Fruit fly (Drosophila melanogaster) whole organism, embryonic: ENCODE measurements around the gene Cralbp.

ENCODE experiments used
- Ada2b ChIP-seq: fragments of 200-800 bp; sonication (Bioruptor generic); IDR thresholded peaks from 2 replicates; pipeline ENCODE4 v1.3.6; 2022; ENCODE audit warnings: missing biosample characterization, missing genetic modification characterization
- Antp ChIP-seq: fragments of 200-800 bp; sonication (Bioruptor generic); optimal IDR thresholded peaks from 3 replicates; lab custom pipeline; 2016; ENCODE audit warnings: missing biosample characterization, missing genetic modification characterization
- Atf3 ChIP-seq: fragments of 200-800 bp; sonication (Bioruptor generic); optimal IDR thresholded peaks from 3 replicates; lab custom pipeline; 2016; ENCODE audit warnings: missing biosample characterization, missing genetic modification characterization
- Blimp-1 ChIP-seq: fragments of 200-800 bp; sonication (Bioruptor generic); optimal IDR thresholded peaks from 3 replicates; lab custom pipeline; 2018; ENCODE audit warnings: missing biosample characterization, missing genetic modification characterization, mild to moderate bottlenecking, moderate library complexity, missing genetic modification reagents
- CG10565 ChIP-seq: fragments of 200-800 bp; sonication (Bioruptor generic); optimal IDR thresholded peaks from 3 replicates; lab custom pipeline; 2016; ENCODE audit warnings: missing biosample characterization, mild to moderate bottlenecking, missing genetic modification characterization
- CG11085 ChIP-seq: fragments of 200-800 bp; sonication (Bioruptor generic); IDR thresholded peaks from 2 replicates; pipeline ENCODE4 v1.3.6; 2022; ENCODE audit warnings: missing biosample characterization, missing genetic modification characterization
- CG12942 ChIP-seq: fragments of 200-800 bp; sonication (Bioruptor generic); optimal IDR thresholded peaks from 3 replicates; lab custom pipeline; 2016; ENCODE audit warnings: missing biosample characterization, missing genetic modification characterization
- CG15601 ChIP-seq: fragments of 200-800 bp; sonication (Bioruptor generic); optimal IDR thresholded peaks from 3 replicates; lab custom pipeline; 2019; ENCODE audit warnings: missing biosample characterization, mild to moderate bottlenecking, missing genetic modification characterization, moderate library complexity
- CG1602 ChIP-seq: fragments of 200-800 bp; sonication (Bioruptor generic); optimal IDR thresholded peaks from 3 replicates; lab custom pipeline; 2016; ENCODE audit warnings: missing biosample characterization, missing genetic modification characterization
- CG17829 ChIP-seq: fragments of 200-800 bp; optimal IDR thresholded peaks from 2 replicates; lab custom pipeline; 2019; ENCODE audit warnings: missing biosample characterization, mild to moderate bottlenecking, missing genetic modification characterization, moderate library complexity
- CG1832 ChIP-seq: fragments of 200-800 bp; sonication (Bioruptor generic); optimal IDR thresholded peaks from 2 replicates; lab custom pipeline; 2017; ENCODE audit warnings: missing biosample characterization, mild to moderate bottlenecking, missing genetic modification characterization, inconsistent platforms
- CG2199 ChIP-seq: fragments of 200-800 bp; sonication (Bioruptor generic); IDR thresholded peaks from 3 replicates; pipeline ENCODE4 v1.3.6; 2022; ENCODE audit warnings: missing biosample characterization, missing genetic modification characterization
- CG2202 ChIP-seq: fragments of 200-800 bp; sonication (Bioruptor generic); optimal IDR thresholded peaks from 2 replicates; lab custom pipeline; 2018; ENCODE audit warnings: missing biosample characterization, mild to moderate bottlenecking, missing genetic modification characterization
- CG30020 ChIP-seq: fragments of 200-800 bp; optimal IDR thresholded peaks from 2 replicates; lab custom pipeline; 2019; ENCODE audit warnings: missing biosample characterization, mild to moderate bottlenecking, missing genetic modification characterization, moderate library complexity
- CG42726 ChIP-seq: fragments of 200-800 bp; sonication (Bioruptor generic); IDR thresholded peaks from 2 replicates; pipeline ENCODE4 v1.3.6; 2022; ENCODE audit warnings: missing biosample characterization, missing genetic modification characterization; ENCODE audit not compliant: partially characterized antibody
- CG4820 ChIP-seq: fragments of 200-800 bp; sonication (Bioruptor generic); optimal IDR thresholded peaks from 3 replicates; lab custom pipeline; 2016; ENCODE audit warnings: missing biosample characterization, missing genetic modification characterization
- CG7556 ChIP-seq: fragments of 200-800 bp; sonication (Bioruptor generic); optimal IDR thresholded peaks from 2 replicates; lab custom pipeline; 2017; ENCODE audit warnings: missing biosample characterization, mild to moderate bottlenecking, missing genetic modification characterization
- CG7786 ChIP-seq: fragments of 200-800 bp; sonication (Bioruptor generic); optimal IDR thresholded peaks from 2 replicates; lab custom pipeline; 2016; ENCODE audit warnings: missing biosample characterization, missing genetic modification characterization
- CG9215 ChIP-seq: fragments of 200-800 bp; sonication (Bioruptor generic); IDR thresholded peaks from 2 replicates; pipeline ENCODE4 v1.3.6; 2022; ENCODE audit warnings: missing biosample characterization, missing genetic modification characterization
- Chrac-16 ChIP-seq: fragments of 200-800 bp; sonication (Bioruptor generic); optimal IDR thresholded peaks from 3 replicates; lab custom pipeline; 2016; ENCODE audit warnings: missing biosample characterization, missing genetic modification characterization
- Gug ChIP-seq: fragments of 200-800 bp; sonication (Bioruptor generic); IDR thresholded peaks from 4 replicates; pipeline ENCODE4 v1.3.6; 2022; ENCODE audit warnings: missing biosample characterization, missing genetic modification characterization
- HLH54F ChIP-seq: fragments of 200-800 bp; sonication (Bioruptor generic); optimal IDR thresholded peaks from 3 replicates; lab custom pipeline; 2016; ENCODE audit warnings: missing biosample characterization, missing genetic modification characterization
- HmgZ ChIP-seq: fragments of 200-800 bp; sonication (Bioruptor generic); optimal IDR thresholded peaks from 2 replicates; lab custom pipeline; 2018; ENCODE audit warnings: missing biosample characterization, mild to moderate bottlenecking, missing genetic modification characterization
- Med ChIP-seq: fragments of 200-800 bp; sonication (Bioruptor generic); peaks from one replicate; lab custom pipeline; 2016; ENCODE audit warnings: missing biosample characterization, missing genetic modification characterization, mild to moderate bottlenecking, inconsistent platforms, moderate library complexity
- Myb ChIP-seq: fragments of 200-800 bp; sonication (Bioruptor generic); optimal IDR thresholded peaks from 2 replicates; lab custom pipeline; 2016; ENCODE audit warnings: missing biosample characterization, missing genetic modification characterization
- Nf-YB ChIP-seq: fragments of 200-800 bp; sonication (Bioruptor generic); optimal IDR thresholded peaks from 3 replicates; lab custom pipeline; 2019; ENCODE audit warnings: missing biosample characterization, mild to moderate bottlenecking, missing genetic modification characterization, moderate library complexity
- Nf-YC ChIP-seq: fragments of 200-800 bp; optimal IDR thresholded peaks from 3 replicates; lab custom pipeline; 2019; ENCODE audit warnings: missing biosample characterization, mild to moderate bottlenecking, missing genetic modification characterization, moderate library complexity
- NfI ChIP-seq: fragments of 200-800 bp; sonication (Bioruptor generic); optimal IDR thresholded peaks from 3 replicates; lab custom pipeline; 2018; ENCODE audit warnings: missing biosample characterization, mild to moderate bottlenecking, missing genetic modification characterization, moderate library complexity
- Poxn ChIP-seq: fragments of 200-800 bp; sonication (Bioruptor generic); IDR thresholded peaks from 2 replicates; pipeline ENCODE4 v1.3.6; 2022; ENCODE audit warnings: missing biosample characterization, missing genetic modification characterization
- Rfx ChIP-seq: fragments of 200-800 bp; sonication (Bioruptor generic); IDR thresholded peaks from 2 replicates; pipeline ENCODE4 v1.3.6; 2022; ENCODE audit warnings: missing biosample characterization, missing genetic modification characterization
- Six4 ChIP-seq: fragments of 200-800 bp; sonication (Bioruptor generic); optimal IDR thresholded peaks from 2 replicates; lab custom pipeline; 2016; ENCODE audit warnings: missing biosample characterization, missing genetic modification characterization
- amos ChIP-seq: fragments of 200-800 bp; sonication (Bioruptor generic); IDR thresholded peaks from 2 replicates; pipeline ENCODE4 v1.3.6; 2022; ENCODE audit warnings: missing biosample characterization, missing genetic modification characterization; ENCODE audit not compliant: partially characterized antibody
- bowl ChIP-seq: fragments of 200-800 bp; sonication (Bioruptor generic); IDR thresholded peaks from 2 replicates; pipeline ENCODE4 v1.3.6; 2022; ENCODE audit warnings: missing biosample characterization, missing genetic modification characterization
- chn ChIP-seq: fragments of 200-800 bp; sonication (Bioruptor generic); optimal IDR thresholded peaks from 2 replicates; lab custom pipeline; 2016; ENCODE audit warnings: missing biosample characterization, missing genetic modification characterization
- dan ChIP-seq: fragments of 200-800 bp; sonication (Bioruptor generic); IDR thresholded peaks from 2 replicates; pipeline ENCODE4 v1.3.6; 2022; ENCODE audit warnings: missing biosample characterization, missing genetic modification characterization
- dmrt11E ChIP-seq: fragments of 200-800 bp; sonication (Bioruptor generic); optimal IDR thresholded peaks from 3 replicates; lab custom pipeline; 2018; ENCODE audit warnings: missing biosample characterization, mild to moderate bottlenecking, missing genetic modification characterization, moderate library complexity
- dmrt99B ChIP-seq: fragments of 200-800 bp; sonication (Bioruptor generic); optimal IDR thresholded peaks from 2 replicates; lab custom pipeline; 2018; ENCODE audit warnings: missing biosample characterization, mild to moderate bottlenecking, missing genetic modification characterization, moderate library complexity
- dpn ChIP-seq, 2 experiments: fragments of 200-800 bp; sonication (Bioruptor generic); optimal IDR thresholded peaks; 3 replicates each; lab custom pipeline; 2016; ENCODE audit warnings: missing biosample characterization in 2 of 2, missing genetic modification characterization in 2 of 2
- jing ChIP-seq: fragments of 200-800 bp; sonication (Bioruptor generic); optimal IDR thresholded peaks from 2 replicates; lab custom pipeline; 2018; ENCODE audit warnings: missing biosample characterization, mild to moderate bottlenecking, missing genetic modification characterization
- lov ChIP-seq, 2 experiments: fragments of 200-800 bp in 1 of 2; fragments of >200 bp in 1 of 2; sonication (Bioruptor generic) in 1 of 2; IDR thresholded peaks in 1 of 2; optimal IDR thresholded peaks in 1 of 2; 2 replicates in 1 of 2; 3 replicates in 1 of 2; pipeline versions ENCODE4 v1.3.6 to Lab custom; 2017 to 2022; ENCODE audit warnings: missing biosample characterization in 1 of 2, missing genetic modification characterization in 1 of 2
- maf-S ChIP-seq: fragments of 200-800 bp; sonication (Bioruptor generic); optimal IDR thresholded peaks from 2 replicates; lab custom pipeline; 2016; ENCODE audit warnings: missing biosample characterization, missing genetic modification characterization
- prd ChIP-seq, 3 experiments: fragments of >200 bp in 2 of 3; fragments of 200-800 bp in 1 of 3; sonication (Bioruptor generic) in 1 of 3; optimal IDR thresholded peaks in 2 of 3; IDR thresholded peaks in 1 of 3; 2 replicates in 2 of 3; 3 replicates in 1 of 3; pipeline versions ENCODE4 v1.3.6 to Lab custom; 2017 to 2022; ENCODE audit warnings: missing biosample characterization in 1 of 3, missing genetic modification characterization in 1 of 3
- ranshi ChIP-seq: fragments of 200-800 bp; sonication (Bioruptor generic); IDR thresholded peaks from 2 replicates; pipeline ENCODE4 v1.3.6; 2022; ENCODE audit warnings: missing biosample characterization, missing genetic modification characterization
- scrt ChIP-seq: fragments of 200-800 bp; sonication (Bioruptor generic); optimal IDR thresholded peaks from 2 replicates; lab custom pipeline; 2018; ENCODE audit warnings: missing biosample characterization, mild to moderate bottlenecking, missing genetic modification characterization, moderate library complexity
- slou ChIP-seq: fragments of 200-800 bp; sonication (Bioruptor generic); optimal IDR thresholded peaks from 3 replicates; lab custom pipeline; 2016; ENCODE audit warnings: missing biosample characterization, missing genetic modification characterization
- tna ChIP-seq: fragments of 200-800 bp; sonication (Bioruptor generic); IDR thresholded peaks from 2 replicates; pipeline ENCODE4 v1.3.6; 2022; ENCODE audit warnings: missing biosample characterization, missing genetic modification characterization; ENCODE audit not compliant: partially characterized antibody
- z ChIP-seq: fragments of 200-800 bp; sonication (Bioruptor generic); IDR thresholded peaks from 3 replicates; pipeline ENCODE4 v1.3.6; 2022; ENCODE audit warnings: missing biosample characterization, missing genetic modification characterization
- zf30C ChIP-seq: fragments of 200-800 bp; sonication (Bioruptor generic); optimal IDR thresholded peaks from 3 replicates; lab custom pipeline; 2018; ENCODE audit warnings: missing biosample characterization, mild to moderate bottlenecking, missing genetic modification characterization

Gene Cralbp

dm6 chr3L:5819310-5819709 is 32.8 kb upstream of the Cralbp start (continued):
- TF ChIP-seq CG1602 (peak; percentile 39), jing (GFP tag; lab: Kevin White, UChicago) (no peak), Chrac-16 (peak; percentile 3), NfI (peak; percentile 2), slou (GFP tag; lab: Kevin White, UChicago) (no peak), tna (GFP tag; lab: Robert Waterston, UW) (no peak), Nf-YC (no peak), CG9215 (GFP tag; lab: Robert Waterston, UW) (0 out of 2 replicates have a peak, but pooled peaks have one; percentile 27), dan (GFP tag; lab: Robert Waterston, UW) (no peak), Gug (GFP tag; lab: Robert Waterston, UW) (peak; percentile 31; the same call in 1 of the 4 replicates), ranshi (peak; percentile 14; the same call in 1 of the 2 replicates), Med (GFP tag; lab: Kevin White, UChicago) (peak; percentile 86), CG7556 (GFP tag; lab: Kevin White, UChicago) (peak; percentile 9), Poxn (GFP tag; lab: Robert Waterston, UW) (no peak), Nf-YB (GFP tag; lab: Kevin White, UChicago) (no peak), Antp (peak; percentile 30), dpn (GFP tag; optimal IDR thresholded peaks at IDR 0.05; lab: Kevin White, UChicago) (peak; percentile 38 to 39), Blimp-1 (peak; percentile 14), Six4 (GFP tag; lab: Kevin White, UChicago) (peak; percentile 11), dmrt99B (peak; percentile 31)

dm6 chr3L:5817177-5817576 is 30.7 kb upstream of the Cralbp start:
- TF ChIP-seq CG2199 (GFP tag; lab: Robert Waterston, UW) (peak; percentile 34; the same call in 1 of the 3 replicates), CG7786 (GFP tag; lab: Kevin White, UChicago) (no peak), dmrt11E (peak; percentile 69), zf30C (GFP tag; lab: Kevin White, UChicago) (peak; percentile 54)

DNA sequence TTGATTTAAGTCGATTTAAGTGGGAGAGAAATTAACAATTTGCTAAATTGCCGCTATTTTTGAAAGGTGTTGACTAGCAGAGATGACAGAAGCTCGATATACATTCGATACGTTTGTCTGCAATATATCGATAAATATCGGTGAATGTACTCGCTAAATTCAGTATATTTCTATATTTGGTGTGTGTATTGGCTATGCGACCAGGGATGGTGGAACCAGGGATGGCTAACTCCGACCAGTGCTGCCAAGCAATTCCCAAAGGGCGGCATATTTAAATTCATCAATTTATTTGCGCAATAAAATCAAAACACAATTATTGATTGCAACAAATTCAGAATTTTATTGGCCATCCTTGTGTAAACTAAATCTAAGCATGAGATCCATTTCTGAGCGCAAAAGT is 26.5 kb upstream of the Cralbp start, which contains the start of gene mad2:
Gene mad2, minus strand, starts transcription at position 78 of the 400 bp plus-strand sequence.
- TF ChIP-seq maf-S (GFP tag; lab: Kevin White, UChicago) (peak; percentile 5), bowl (no peak), lov (optimal IDR thresholded peaks at IDR 0.05; lab: Kevin White, UChicago) (no peak), lov (GFP tag; IDR thresholded peaks at IDR 0.05; lab: Robert Waterston, UW) (no peak), CG11085 (GFP tag; lab: Robert Waterston, UW) (no peak), Atf3 (GFP tag; lab: Kevin White, UChicago) (no peak), scrt (no peak), Myb (peak; percentile 82), CG2202 (tag; lab: Kevin White, UChicago) (peak; percentile 47), Rfx (GFP tag; lab: Robert Waterston, UW) (peak; percentile 41; the same call in 1 of the 2 replicates), chn (GFP tag; lab: Kevin White, UChicago) (peak; percentile 44), z (GFP tag; lab: Robert Waterston, UW) (no peak), HLH54F (no peak), Poxn (GFP tag; lab: Robert Waterston, UW) (no peak), CG17829 (tag; lab: Kevin White, UChicago) (peak; percentile 25), CG30020 (peak; percentile 15), CG10565 (GFP tag; lab: Kevin White, UChicago) (no peak), Nf-YC (peak; percentile 28), HmgZ (tag; lab: Kevin White, UChicago) (peak; percentile 87), CG4820 (GFP tag; lab: Kevin White, UChicago) (no peak), CG42726 (peak; percentile 40; the same call in 1 of the 2 replicates), prd (optimal IDR thresholded peaks at IDR 0.05; lab: Kevin White, UChicago) (no peak), prd (GFP tag; IDR thresholded peaks at IDR 0.05; lab: Robert Waterston, UW) (no peak), CG1832 (GFP tag; lab: Kevin White, UChicago) (no peak), Ada2b (GFP tag; lab: Robert Waterston, UW) (no peak), CG15601 (tag; lab: Kevin White, UChicago) (peak; percentile 54), amos (GFP tag; lab: Robert Waterston, UW) (peak; percentile 75), CG12942 (no peak)
